Fruit fly (Drosophila melanogaster): ENCODE results near the gene Irbp18.

dm6 chr3L:11092610-11092961 is 5.4 kb downstream of the Irbp18 start:
- TF ChIP-seq Myc (optimal IDR thresholded peaks at IDR 0.05) (no peak), ttk (optimal IDR thresholded peaks at IDR 0.05) (no peak)
